Worm (Caenorhabditis elegans) whole organism, mixed stage, embryonic: ENCODE results near the gene srt-13.

Experiments
- blmp-1 ChIP-seq: fragments of 150-350 bp; optimal IDR thresholded peaks from 2 replicates; lab custom pipeline; 2014; ENCODE audit warnings: missing biosample characterization, missing genetic modification characterization
- ceh-39 ChIP-seq: fragments of 150-350 bp; optimal IDR thresholded peaks from 2 replicates; lab custom pipeline; 2014; ENCODE audit warnings: missing biosample characterization, missing genetic modification characterization
- elt-1 ChIP-seq: sonication (generic microtip); optimal IDR thresholded peaks from 2 replicates; lab custom pipeline; 2017; ENCODE audit warnings: missing genetic modification characterization, mild to moderate bottlenecking, missing compliant biosample characterization, antibody characterized with exemption, moderate library complexity, borderline replicate concordance; ENCODE audit not compliant: insufficient read depth
- lin-13 ChIP-seq: fragments of 150-350 bp; optimal IDR thresholded peaks from 2 replicates; lab custom pipeline; 2014; ENCODE audit warnings: missing biosample characterization, missing genetic modification characterization
- mab-5 ChIP-seq: fragments of 150-350 bp; optimal IDR thresholded peaks from 2 replicates; lab custom pipeline; 2014; ENCODE audit warnings: missing biosample characterization, missing genetic modification characterization
- mep-1 ChIP-seq: fragments of 150-350 bp; optimal IDR thresholded peaks from 2 replicates; lab custom pipeline; 2017; ENCODE audit warnings: missing biosample characterization, missing genetic modification reagents, missing genetic modification characterization, inconsistent platforms
- nhr-12 ChIP-seq: fragments of 150-350 bp; optimal IDR thresholded peaks from 2 replicates; lab custom pipeline; 2014; ENCODE audit warnings: missing biosample characterization, missing genetic modification characterization
- snpc-4 ChIP-seq: fragments of 150-350 bp; optimal IDR thresholded peaks from 2 replicates; lab custom pipeline; 2014; ENCODE audit warnings: missing biosample characterization, missing genetic modification characterization
- sptf-1 ChIP-seq: sonication (generic microtip); optimal IDR thresholded peaks from 2 replicates; lab custom pipeline; 2017; ENCODE audit warnings: mild to moderate bottlenecking, missing genetic modification characterization, moderate library complexity, missing compliant biosample characterization
- tbx-8 ChIP-seq: fragments of 200-800 bp; sonication (Bioruptor generic); optimal IDR thresholded peaks from 2 replicates; lab custom pipeline; 2018; ENCODE audit warnings: mild to moderate bottlenecking, missing genetic modification characterization, moderate library complexity, missing compliant biosample characterization
- unc-120 ChIP-seq: sonication (generic microtip); optimal IDR thresholded peaks from 2 replicates; lab custom pipeline; 2017; ENCODE audit warnings: missing genetic modification characterization, missing compliant biosample characterization; ENCODE audit not compliant: poor library complexity, severe bottlenecking
- unc-62 ChIP-seq: fragments of 150-350 bp; optimal IDR thresholded peaks from 2 replicates; lab custom pipeline; 2014; ENCODE audit warnings: missing biosample characterization, missing genetic modification reagents, missing genetic modification characterization

ce11 chrV:4204421-4204820, 45.5 kb downstream of the srt-13 start, which contains the start of gene H43I07.1:
- TF ChIP-seq snpc-4 (tag; lab: Kevin White, UChicago) (no peak), unc-62 (GFP tag; lab: Kevin White, UChicago) (no peak), mab-5 (no peak), ceh-39 (tag; lab: Kevin White, UChicago) (no peak), elt-1 (no peak), tbx-8 (no peak), mep-1 (no peak), nhr-12 (tag; lab: Kevin White, UChicago) (no peak), unc-120 (no peak), blmp-1 (tag; lab: Kevin White, UChicago) (no peak), sptf-1 (tag; lab: Kevin White, UChicago) (no peak), lin-13 (tag; lab: Kevin White, UChicago) (no peak)
